Fruit fly (Drosophila melanogaster) Kc167 (cell line): Measurements from ENCODE around the gene CG42866.

Source experiments
- Myc ChIP-seq: fragments of >200 bp; optimal IDR thresholded peaks from 2 replicates; lab custom pipeline; 2017; ENCODE audit warnings: missing external identifiers
- h ChIP-seq: fragments of >200 bp; optimal IDR thresholded peaks from 3 replicates; lab custom pipeline; 2018; ENCODE audit warnings: missing external identifiers
- insv ChIP-seq: fragments of >200 bp; optimal IDR thresholded peaks from 3 replicates; lab custom pipeline; 2018; ENCODE audit warnings: missing external identifiers
- psq ChIP-seq: fragments of >200 bp; optimal IDR thresholded peaks from 2 replicates; lab custom pipeline; 2017; ENCODE audit warnings: missing external identifiers
- ttk ChIP-seq: sonication (Bioruptor generic); optimal IDR thresholded peaks from 2 replicates; lab custom pipeline; 2017; ENCODE audit warnings: missing external identifiers

DNA sequence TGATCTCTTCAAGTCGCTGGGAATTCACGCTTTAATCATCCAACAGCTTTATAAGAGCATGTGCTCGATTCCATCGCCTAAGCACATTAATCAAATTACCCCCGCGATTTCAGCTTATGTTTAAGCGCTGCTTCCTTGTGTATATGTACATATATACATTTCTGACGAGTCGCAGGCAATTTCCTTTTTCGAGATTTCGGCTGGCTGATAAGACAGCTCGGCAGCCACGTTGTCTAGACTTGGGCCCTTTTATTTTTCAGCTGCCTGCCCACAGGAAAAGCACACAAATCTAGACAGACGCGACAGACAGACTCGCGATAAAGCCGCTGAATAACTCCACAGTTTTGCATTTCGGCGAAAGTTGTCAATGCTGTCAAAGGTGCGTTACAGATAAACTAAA lies 19.0 kb downstream of the CG42866 start:
- no peak for TF ChIP-seq ttk (lab: Kevin White, UChicago)
- no peak for TF ChIP-seq Myc (lab: Kevin White, UChicago)
- no peak for TF ChIP-seq psq (lab: Kevin White, UChicago)
- TF ChIP-seq insv (lab: Kevin White, UChicago) = no peak
- no peak for TF ChIP-seq h (lab: Kevin White, UChicago)
